ENCODE assay signal across 2 worm cellular contexts in the genomic region with DNA sequence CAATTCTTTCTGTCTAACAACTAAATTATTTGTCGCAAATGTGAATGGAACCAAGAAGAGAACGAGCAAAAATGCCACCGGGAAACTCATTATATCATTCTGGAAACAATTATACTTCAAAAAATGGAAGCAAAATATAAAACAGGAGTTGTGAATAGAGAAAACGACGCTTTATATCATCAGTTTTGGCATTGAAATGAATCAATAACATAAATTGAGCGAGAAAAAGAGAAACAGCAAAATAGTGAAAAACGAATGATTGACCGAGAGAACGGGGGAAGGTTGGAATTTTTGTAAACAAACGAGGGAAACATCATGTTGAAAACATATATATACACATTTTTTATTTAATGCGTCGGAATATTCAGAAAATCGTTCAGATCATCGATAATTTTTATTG.
A peak's percentile ranks its signal among the peaks of the same experiment; 100 is the strongest.
TF ChIP-seq lines count a peak whose summit lies in the region.

A gene (minus strand): TSS at position 101 of the 400 bp plus-strand sequence.

TF ChIP-seq in whole organism, L3 larva, 47 proteins besides CTCF, POLR2A, EP300 and RAD21:
- TF ChIP-seq pha-4 (tag; optimal IDR thresholded peaks at IDR 0.05; lab: Kevin White, UChicago) (peak; percentile 30), nhr-11 (tag; optimal IDR thresholded peaks at IDR 0.05; lab: Kevin White, UChicago) (no peak)

TF ChIP-seq in whole organism, L4 larva, 104 proteins besides CTCF, POLR2A, EP300 and RAD21:
- peak; percentile 8 for TF ChIP-seq mes-2 (tag; optimal IDR thresholded peaks at IDR 0.05; lab: Kevin White, UChicago; ENCODE audit: poor library complexity, severe bottlenecking)
- no peak for TF ChIP-seq lin-1 (GFP tag; IDR thresholded peaks at IDR 0.05; lab: Robert Waterston, UW)
- no peak for TF ChIP-seq zip-11 (GFP tag; IDR thresholded peaks at IDR 0.05; lab: Robert Waterston, UW)
- TF ChIP-seq F10B5.3 (tag; optimal IDR thresholded peaks at IDR 0.05; lab: Kevin White, UChicago), result no peak
- no peak for TF ChIP-seq hlh-30 (tag; optimal IDR thresholded peaks at IDR 0.05; lab: Kevin White, UChicago; ENCODE audit: insufficient read depth)
- TF ChIP-seq daf-16 (GFP tag; optimal IDR thresholded peaks at IDR 0.05; lab: Kevin White, UChicago), result no peak
- peak; percentile 54 for TF ChIP-seq daf-16 (tag; optimal IDR thresholded peaks at IDR 0.05; lab: Kevin White, UChicago)
- peak; percentile 10; the same call in 1 of the 2 replicates for TF ChIP-seq lin-38 (GFP tag; IDR thresholded peaks at IDR 0.05; lab: Robert Waterston, UW)
